Worm (Caenorhabditis elegans) whole organism, L3 larva: ENCODE data around the gene rheb-1.

ENCODE experiments used
- R02D3.7 ChIP-seq: fragments of 150-350 bp; optimal IDR thresholded peaks from 2 replicates; lab custom pipeline; 2014; ENCODE audit warnings: missing biosample characterization, missing genetic modification characterization
- ZK546.5 ChIP-seq: sonication (generic microtip); optimal IDR thresholded peaks from 2 replicates; lab custom pipeline; 2017; ENCODE audit warnings: missing biosample characterization, missing genetic modification characterization
- ama-1 ChIP-seq: fragments of 150-350 bp; optimal IDR thresholded peaks from 2 replicates; lab custom pipeline; 2018
- ceh-16 ChIP-seq: sonication (generic microtip); optimal IDR thresholded peaks from 2 replicates; lab custom pipeline; 2017; ENCODE audit warnings: missing biosample characterization, missing genetic modification characterization
- ceh-28 ChIP-seq: fragments of 150-350 bp; optimal IDR thresholded peaks from 2 replicates; lab custom pipeline; 2014; ENCODE audit warnings: missing biosample characterization, missing genetic modification reagents, missing genetic modification characterization
- ceh-82 ChIP-seq: fragments of 150-350 bp; optimal IDR thresholded peaks from 2 replicates; lab custom pipeline; 2014; ENCODE audit warnings: missing biosample characterization, missing genetic modification characterization
- ceh-9 ChIP-seq: sonication (generic microtip); optimal IDR thresholded peaks from 2 replicates; lab custom pipeline; 2018; ENCODE audit warnings: missing biosample characterization, missing genetic modification characterization
- daf-12 ChIP-seq: fragments of 150-350 bp; optimal IDR thresholded peaks from 2 replicates; lab custom pipeline; 2014; ENCODE audit warnings: missing biosample characterization, missing genetic modification reagents, missing genetic modification characterization
- egl-27 ChIP-seq: sonication (generic microtip); optimal IDR thresholded peaks from 4 replicates; lab custom pipeline; 2017; ENCODE audit warnings: missing biosample characterization, missing genetic modification reagents, missing genetic modification characterization
- elt-2 ChIP-seq: sonication (generic microtip); optimal IDR thresholded peaks from 2 replicates; lab custom pipeline; 2016; ENCODE audit warnings: missing genetic modification reagents, mild to moderate bottlenecking, missing genetic modification characterization, missing compliant biosample characterization
- elt-3 ChIP-seq, 3 experiments: fragments of 150-350 bp in 1 of 3; sonication (generic microtip) in 2 of 3; optimal IDR thresholded peaks; 2 replicates in 2 of 3; 4 replicates in 1 of 3; lab custom pipeline; 2014 to 2017; ENCODE audit warnings: missing biosample characterization in 3 of 3, missing genetic modification characterization in 3 of 3
- eor-1 ChIP-seq, 2 experiments: fragments of 150-350 bp; optimal IDR thresholded peaks; 2 replicates each; lab custom pipeline; 2014 to 2018; ENCODE audit warnings: missing biosample characterization in 2 of 2, missing genetic modification characterization in 2 of 2
- fkh-10 ChIP-seq: sonication (generic microtip); optimal IDR thresholded peaks from 2 replicates; lab custom pipeline; 2017; ENCODE audit warnings: missing biosample characterization, missing genetic modification reagents, missing genetic modification characterization
- fkh-2 ChIP-seq: fragments of 150-350 bp; optimal IDR thresholded peaks from 2 replicates; lab custom pipeline; 2014; ENCODE audit warnings: missing biosample characterization, missing genetic modification reagents, missing genetic modification characterization
- hmg-11 ChIP-seq: sonication (generic microtip); optimal IDR thresholded peaks from 2 replicates; lab custom pipeline; 2016; ENCODE audit warnings: missing genetic modification characterization, missing compliant biosample characterization
- jun-1 ChIP-seq: fragments of 150-350 bp; optimal IDR thresholded peaks from 2 replicates; lab custom pipeline; 2014; ENCODE audit warnings: missing biosample characterization, missing genetic modification reagents, missing genetic modification characterization
- lin-15B ChIP-seq: fragments of 150-350 bp; optimal IDR thresholded peaks from 2 replicates; lab custom pipeline; 2014; ENCODE audit warnings: missing biosample characterization, missing genetic modification characterization
- lin-39 ChIP-seq: fragments of 150-350 bp; optimal IDR thresholded peaks from 2 replicates; lab custom pipeline; 2018; ENCODE audit warnings: missing biosample characterization, missing genetic modification reagents, missing genetic modification characterization
- lsy-12 ChIP-seq: sonication (generic microtip); optimal IDR thresholded peaks from 2 replicates; lab custom pipeline; 2016; ENCODE audit warnings: mild to moderate bottlenecking, missing genetic modification characterization, missing compliant biosample characterization
- mml-1 ChIP-seq: fragments of 150-350 bp; sonication (generic microtip); optimal IDR thresholded peaks from 3 replicates; lab custom pipeline; 2014; ENCODE audit warnings: missing biosample characterization, missing genetic modification characterization
- nfya-1 ChIP-seq: sonication (generic microtip); optimal IDR thresholded peaks from 2 replicates; lab custom pipeline; 2017; ENCODE audit warnings: missing genetic modification characterization, mild to moderate bottlenecking, missing compliant biosample characterization, antibody characterized with exemption, moderate library complexity; ENCODE audit not compliant: insufficient read depth
- nhr-11 ChIP-seq: fragments of 150-350 bp; optimal IDR thresholded peaks from 2 replicates; lab custom pipeline; 2014; ENCODE audit warnings: missing biosample characterization, missing genetic modification characterization
- nhr-23 ChIP-seq: fragments of 150-350 bp; optimal IDR thresholded peaks from 2 replicates; lab custom pipeline; 2014; ENCODE audit warnings: missing biosample characterization, missing genetic modification reagents, missing genetic modification characterization
- nhr-25 ChIP-seq: sonication (generic microtip); optimal IDR thresholded peaks from 2 replicates; lab custom pipeline; 2017; ENCODE audit warnings: missing biosample characterization, missing genetic modification characterization
- nhr-28 ChIP-seq: fragments of 150-350 bp; optimal IDR thresholded peaks from 2 replicates; lab custom pipeline; 2014; ENCODE audit warnings: missing biosample characterization, missing genetic modification characterization
- nhr-76 ChIP-seq: fragments of 150-350 bp; sonication (generic microtip); optimal IDR thresholded peaks from 5 replicates; lab custom pipeline; 2014; ENCODE audit warnings: missing biosample characterization, missing genetic modification characterization
- nhr-77 ChIP-seq: fragments of 150-350 bp; optimal IDR thresholded peaks from 2 replicates; lab custom pipeline; 2014; ENCODE audit warnings: missing biosample characterization, missing genetic modification characterization
- pha-4 ChIP-seq: fragments of 150-350 bp; optimal IDR thresholded peaks from 2 replicates; lab custom pipeline; 2014; ENCODE audit warnings: missing biosample characterization, missing genetic modification reagents, missing genetic modification characterization
- pqm-1 ChIP-seq: fragments of 150-350 bp; optimal IDR thresholded peaks from 2 replicates; lab custom pipeline; 2017; ENCODE audit warnings: missing biosample characterization, missing genetic modification characterization, inconsistent platforms
- sea-2 ChIP-seq: fragments of 150-350 bp; sonication (generic microtip); optimal IDR thresholded peaks from 4 replicates; lab custom pipeline; 2014; ENCODE audit warnings: missing biosample characterization, missing genetic modification reagents, missing genetic modification characterization
- snpc-4 ChIP-seq: fragments of 150-350 bp; optimal IDR thresholded peaks from 2 replicates; lab custom pipeline; 2014; ENCODE audit warnings: missing biosample characterization, missing genetic modification characterization
- tbx-2 ChIP-seq: sonication (generic microtip); optimal IDR thresholded peaks from 2 replicates; lab custom pipeline; 2016; ENCODE audit warnings: mild to moderate bottlenecking, missing genetic modification characterization, missing compliant biosample characterization
- unc-62 ChIP-seq: fragments of 150-350 bp; sonication (generic microtip); optimal IDR thresholded peaks from 4 replicates; lab custom pipeline; 2014; ENCODE audit warnings: missing biosample characterization, missing genetic modification reagents, missing genetic modification characterization
- zag-1 ChIP-seq: fragments of 150-350 bp; optimal IDR thresholded peaks from 2 replicates; lab custom pipeline; 2014; ENCODE audit warnings: missing biosample characterization, missing genetic modification characterization
- ztf-11 ChIP-seq: fragments of 150-350 bp; optimal IDR thresholded peaks from 2 replicates; lab custom pipeline; 2014; ENCODE audit warnings: missing biosample characterization, missing genetic modification characterization
- ztf-4 ChIP-seq: fragments of 150-350 bp; optimal IDR thresholded peaks from 2 replicates; lab custom pipeline; 2014; ENCODE audit warnings: missing biosample characterization, missing genetic modification characterization

The rheb-1 gene

ce11 chrIII:9485373-9485772 is 29.5 kb upstream of the rheb-1 start, which contains the start of gene bre-3:
TSS of gene bre-3 (minus strand) at chrIII:9485473.
- TF ChIP-seq nhr-77 (tag; lab: Kevin White, UChicago), result no peak
- no peak for TF ChIP-seq nhr-76 (tag; lab: Kevin White, UChicago)
- TF ChIP-seq tbx-2 (tag; lab: Kevin White, UChicago), result no peak
- no peak for TF ChIP-seq pha-4
- no peak for TF ChIP-seq nhr-25 (tag; lab: Kevin White, UChicago)
- no peak for TF ChIP-seq ZK546.5 (tag; lab: Kevin White, UChicago)
- no peak for TF ChIP-seq egl-27

ce11 chrIII:9483716-9484115 is 27.9 kb upstream of the rheb-1 start:
- TF ChIP-seq lin-39 (tag; lab: Kevin White, UChicago) (peak; percentile 0), unc-62 (no peak), nhr-28 (tag; lab: Kevin White, UChicago) (no peak), nfya-1 (tag; lab: Kevin White, UChicago) (peak; percentile 65), lsy-12 (tag; lab: Kevin White, UChicago) (no peak), ceh-16 (tag; lab: Kevin White, UChicago) (no peak), pha-4 (no peak), ztf-4 (tag; lab: Kevin White, UChicago) (no peak), fkh-2 (no peak), lin-15B (tag; lab: Kevin White, UChicago) (peak; percentile 57), pqm-1 (tag; lab: Kevin White, UChicago) (no peak), elt-2 (no peak), ama-1 (lab: Kevin White, UChicago) (no peak), ceh-9 (no peak), ceh-82 (tag; lab: Kevin White, UChicago) (no peak), jun-1 (tag; lab: Kevin White, UChicago) (no peak), eor-1 (tag; optimal IDR thresholded peaks at IDR 0.05; lab: Kevin White, UChicago) (no peak), fkh-10 (GFP tag; lab: Kevin White, UChicago) (no peak), egl-27 (no peak), zag-1 (tag; lab: Kevin White, UChicago) (no peak), hmg-11 (no peak), sea-2 (GFP tag; lab: Kevin White, UChicago) (no peak), R02D3.7 (tag; lab: Kevin White, UChicago) (no peak), nhr-76 (tag; lab: Kevin White, UChicago) (no peak), nhr-11 (no peak), daf-12 (tag; lab: Kevin White, UChicago) (no peak), nhr-77 (tag; lab: Kevin White, UChicago) (no peak)

- TF ChIP-seq ztf-11 (tag; lab: Kevin White, UChicago), result no peak
- TF ChIP-seq nhr-23, result no peak
- no peak for TF ChIP-seq lsy-12 (tag; lab: Kevin White, UChicago)
- TF ChIP-seq mml-1 (tag; lab: Kevin White, UChicago), result no peak
- TF ChIP-seq R02D3.7 (tag; lab: Kevin White, UChicago), result no peak
- TF ChIP-seq elt-2, result no peak
- TF ChIP-seq snpc-4 (tag; lab: Kevin White, UChicago), result no peak
- TF ChIP-seq pqm-1 (tag; lab: Kevin White, UChicago), result no peak
- peak; percentile 53 for TF ChIP-seq nhr-25 (tag; lab: Kevin White, UChicago)
- TF ChIP-seq sea-2 (GFP tag; lab: Kevin White, UChicago), result no peak
- no peak for TF ChIP-seq nhr-11
- no peak for TF ChIP-seq egl-27
- TF ChIP-seq ceh-28 (tag; lab: Kevin White, UChicago), result no peak
- peak; percentile 18 for TF ChIP-seq pha-4
- no peak for TF ChIP-seq hmg-11
- no peak for TF ChIP-seq daf-12 (tag; lab: Kevin White, UChicago)
These were observed 26.7 kb upstream of the rheb-1 start for ce11 chrIII:9482423-9482993.

- TF ChIP-seq elt-3 (tag; optimal IDR thresholded peaks at IDR 0.05; lab: Kevin White, UChicago) (no peak), elt-2 (peak; percentile 18), pqm-1 (tag; lab: Kevin White, UChicago) (peak; percentile 17)
- TF ChIP-seq, all 47 proteins: peak for 2
These were observed 20.7 kb upstream of the rheb-1 start for ce11 chrIII:9476564-9476963.
